Fruit fly (Drosophila melanogaster) whole organism, embryonic: ENCODE measurements around the gene Coq5.
A peak's percentile ranks its signal among the peaks of the same experiment; 100 is the strongest.

Source experiments
- ATbp ChIP-seq: fragments of 200-800 bp; sonication (Bioruptor generic); optimal IDR thresholded peaks from 2 replicates; lab custom pipeline; 2017; ENCODE audit warnings: missing biosample characterization, mild to moderate bottlenecking, missing genetic modification characterization, missing genetic modification reagents
- B-H2 ChIP-seq: fragments of 200-800 bp; sonication (Bioruptor generic); optimal IDR thresholded peaks from 2 replicates; lab custom pipeline; 2018; ENCODE audit warnings: missing biosample characterization, mild to moderate bottlenecking, missing genetic modification characterization
- CG10654 ChIP-seq: fragments of 200-800 bp; sonication (Bioruptor generic); optimal IDR thresholded peaks from 2 replicates; lab custom pipeline; 2016; ENCODE audit warnings: missing biosample characterization, missing genetic modification characterization
- CG11504 ChIP-seq: fragments of 200-800 bp; sonication (Bioruptor generic); optimal IDR thresholded peaks from 3 replicates; lab custom pipeline; 2019; ENCODE audit warnings: missing biosample characterization, mild to moderate bottlenecking, missing genetic modification characterization, moderate library complexity
- CG11723 ChIP-seq: fragments of 200-800 bp; sonication (Bioruptor generic); optimal IDR thresholded peaks from 2 replicates; lab custom pipeline; 2017; ENCODE audit warnings: missing biosample characterization, mild to moderate bottlenecking, missing genetic modification characterization
- CG1233 ChIP-seq: fragments of 200-800 bp; sonication (Bioruptor generic); optimal IDR thresholded peaks from 4 replicates; lab custom pipeline; 2018; ENCODE audit warnings: missing biosample characterization, mild to moderate bottlenecking, missing genetic modification characterization
- CG13296 ChIP-seq: fragments of 200-800 bp; sonication (Bioruptor generic); optimal IDR thresholded peaks from 3 replicates; lab custom pipeline; 2018; ENCODE audit warnings: missing biosample characterization, mild to moderate bottlenecking, missing genetic modification characterization
- CG18476 ChIP-seq: fragments of 200-800 bp; sonication (Bioruptor generic); optimal IDR thresholded peaks from 2 replicates; lab custom pipeline; 2016; ENCODE audit warnings: missing biosample characterization, mild to moderate bottlenecking, missing genetic modification characterization
- CG2712 ChIP-seq: fragments of 200-800 bp; optimal IDR thresholded peaks from 3 replicates; lab custom pipeline; 2019; ENCODE audit warnings: missing biosample characterization, mild to moderate bottlenecking, missing genetic modification characterization, moderate library complexity
- CG3065 ChIP-seq: fragments of 200-800 bp; sonication (Bioruptor generic); optimal IDR thresholded peaks from 2 replicates; lab custom pipeline; 2016; ENCODE audit warnings: missing biosample characterization, missing genetic modification characterization
- CG33557 ChIP-seq: fragments of 200-800 bp; sonication (Bioruptor generic); optimal IDR thresholded peaks from 2 replicates; lab custom pipeline; 2019; ENCODE audit warnings: missing biosample characterization, mild to moderate bottlenecking, missing genetic modification characterization, moderate library complexity
- CG42726 ChIP-seq: fragments of 200-800 bp; sonication (Bioruptor generic); IDR thresholded peaks from 2 replicates; pipeline ENCODE4 v1.3.6; 2022; ENCODE audit warnings: missing biosample characterization, missing genetic modification characterization; ENCODE audit not compliant: partially characterized antibody
- CG4282 ChIP-seq: fragments of 200-800 bp; sonication (Bioruptor generic); optimal IDR thresholded peaks from 2 replicates; lab custom pipeline; 2016; ENCODE audit warnings: missing biosample characterization, missing genetic modification characterization
- CG5953 ChIP-seq: fragments of 200-800 bp; sonication (Bioruptor generic); IDR thresholded peaks from 2 replicates; pipeline ENCODE4 v1.3.6; 2022; ENCODE audit warnings: missing biosample characterization, missing genetic modification characterization
- CG6254 ChIP-seq: fragments of 200-800 bp; sonication (Bioruptor generic); optimal IDR thresholded peaks from 3 replicates; lab custom pipeline; 2017; ENCODE audit warnings: mild to moderate bottlenecking, missing biosample characterization, missing genetic modification reagents, missing genetic modification characterization
- CG7271 ChIP-seq: fragments of 200-800 bp; sonication (Bioruptor generic); optimal IDR thresholded peaks from 2 replicates; lab custom pipeline; 2018; ENCODE audit warnings: missing biosample characterization, mild to moderate bottlenecking, missing genetic modification characterization, moderate library complexity
- CG8359 ChIP-seq: fragments of 200-800 bp; sonication (Bioruptor generic); optimal IDR thresholded peaks from 2 replicates; lab custom pipeline; 2017; ENCODE audit warnings: missing biosample characterization, mild to moderate bottlenecking, missing genetic modification characterization, borderline replicate concordance
- CG8944 ChIP-seq: fragments of 200-800 bp; sonication (Bioruptor generic); optimal IDR thresholded peaks from 3 replicates; lab custom pipeline; 2016; ENCODE audit warnings: missing biosample characterization, missing genetic modification characterization
- CG9876 ChIP-seq: fragments of 200-800 bp; sonication (Bioruptor generic); optimal IDR thresholded peaks from 2 replicates; lab custom pipeline; 2016; ENCODE audit warnings: missing biosample characterization, missing genetic modification characterization
- D ChIP-seq, 2 experiments: fragments of 200-800 bp in 1 of 2; fragments of >200 bp in 1 of 2; sonication (Bioruptor generic) in 1 of 2; optimal IDR thresholded peaks; 2 replicates in 1 of 2; 3 replicates in 1 of 2; lab custom pipeline; 2017; ENCODE audit warnings: mild to moderate bottlenecking in 1 of 2, missing biosample characterization in 1 of 2, missing genetic modification characterization in 1 of 2, missing genetic modification reagents in 1 of 2
- Ets97D ChIP-seq: fragments of 200-800 bp; sonication (Bioruptor generic); optimal IDR thresholded peaks from 3 replicates; lab custom pipeline; 2016; ENCODE audit warnings: missing biosample characterization, missing genetic modification characterization
- HLH4C ChIP-seq: fragments of 200-800 bp; sonication (Bioruptor generic); IDR thresholded peaks from 3 replicates; pipeline ENCODE4 v1.3.6; 2022; ENCODE audit warnings: missing biosample characterization, missing genetic modification characterization; ENCODE audit not compliant: partially characterized antibody
- Hsf ChIP-seq: fragments of 200-800 bp; sonication (Bioruptor generic); optimal IDR thresholded peaks from 3 replicates; lab custom pipeline; 2016; ENCODE audit warnings: missing biosample characterization, missing genetic modification characterization
- Jarid2 ChIP-seq: fragments of 200-800 bp; sonication (Bioruptor generic); optimal IDR thresholded peaks from 3 replicates; lab custom pipeline; 2017; ENCODE audit warnings: mild to moderate bottlenecking, missing biosample characterization, missing genetic modification reagents, missing genetic modification characterization
- Pdp1 ChIP-seq, 2 experiments: fragments of 200-800 bp; sonication (Bioruptor generic); optimal IDR thresholded peaks; 3 replicates each; lab custom pipeline; 2016; ENCODE audit warnings: missing biosample characterization in 2 of 2, missing genetic modification characterization in 2 of 2, mild to moderate bottlenecking in 1 of 2, moderate library complexity in 1 of 2
- Taf1 ChIP-seq: fragments of 200-800 bp; sonication (Bioruptor generic); IDR thresholded peaks from 2 replicates; pipeline ENCODE4 v1.3.6; 2022; ENCODE audit warnings: missing biosample characterization, missing genetic modification characterization
- Vsx1 ChIP-seq: fragments of 200-800 bp; sonication (Bioruptor generic); optimal IDR thresholded peaks from 2 replicates; lab custom pipeline; 2017; ENCODE audit warnings: missing biosample characterization, mild to moderate bottlenecking, missing genetic modification characterization, missing genetic modification reagents
- YL-1 ChIP-seq: fragments of 200-800 bp; sonication (Bioruptor generic); optimal IDR thresholded peaks from 3 replicates; lab custom pipeline; 2017; ENCODE audit warnings: missing biosample characterization, mild to moderate bottlenecking, missing genetic modification characterization
- cad ChIP-seq: fragments of >200 bp; optimal IDR thresholded peaks from 2 replicates; lab custom pipeline; 2017; ENCODE audit warnings: missing biosample characterization, missing genetic modification characterization
- cas ChIP-seq: fragments of 200-800 bp; sonication (Bioruptor generic); IDR thresholded peaks from 2 replicates; pipeline ENCODE4 v1.3.6; 2022; ENCODE audit warnings: missing biosample characterization, missing genetic modification characterization
- crc ChIP-seq: fragments of 200-800 bp; sonication (Bioruptor generic); optimal IDR thresholded peaks from 2 replicates; lab custom pipeline; 2016; ENCODE audit warnings: missing biosample characterization, missing genetic modification characterization
- cwo ChIP-seq: fragments of 200-800 bp; sonication (Bioruptor generic); optimal IDR thresholded peaks from 3 replicates; lab custom pipeline; 2017; ENCODE audit warnings: missing biosample characterization, missing genetic modification characterization, mild to moderate bottlenecking, moderate library complexity, missing genetic modification reagents
- emc ChIP-seq: fragments of 200-800 bp; sonication (Bioruptor generic); optimal IDR thresholded peaks from 2 replicates; lab custom pipeline; 2016; ENCODE audit warnings: missing biosample characterization, missing genetic modification characterization
- eve ChIP-seq, 2 experiments: fragments of >200 bp; optimal IDR thresholded peaks; 2 replicates each; lab custom pipeline; 2017; ENCODE audit warnings: missing biosample characterization in 2 of 2, missing genetic modification characterization in 2 of 2
- ewg ChIP-seq: fragments of 200-800 bp; sonication (Bioruptor generic); optimal IDR thresholded peaks from 3 replicates; lab custom pipeline; 2017; ENCODE audit warnings: mild to moderate bottlenecking, missing biosample characterization, missing genetic modification reagents, missing genetic modification characterization
- exex ChIP-seq: fragments of 200-800 bp; sonication (Bioruptor generic); optimal IDR thresholded peaks from 4 replicates; lab custom pipeline; 2018; ENCODE audit warnings: missing biosample characterization, mild to moderate bottlenecking, missing genetic modification characterization, moderate library complexity
- jing ChIP-seq: fragments of 200-800 bp; sonication (Bioruptor generic); optimal IDR thresholded peaks from 2 replicates; lab custom pipeline; 2018; ENCODE audit warnings: missing biosample characterization, mild to moderate bottlenecking, missing genetic modification characterization
- ken ChIP-seq: fragments of 200-800 bp; sonication (Bioruptor generic); IDR thresholded peaks from 3 replicates; pipeline ENCODE4 v1.3.6; 2022; ENCODE audit warnings: missing biosample characterization, missing genetic modification characterization
- lilli ChIP-seq: fragments of 200-800 bp; sonication (Bioruptor generic); optimal IDR thresholded peaks from 3 replicates; lab custom pipeline; 2016; ENCODE audit warnings: missing biosample characterization, missing genetic modification characterization
- luna ChIP-seq: fragments of 200-800 bp; sonication (Bioruptor generic); optimal IDR thresholded peaks from 2 replicates; lab custom pipeline; 2016; ENCODE audit warnings: missing biosample characterization, missing genetic modification characterization
- otp ChIP-seq: fragments of 200-800 bp; sonication (Bioruptor generic); IDR thresholded peaks from 3 replicates; pipeline ENCODE4, ENCODE4 v1.3.6; 2022; ENCODE audit warnings: missing biosample characterization, missing genetic modification characterization
- pfk ChIP-seq: fragments of 200-800 bp; sonication (Bioruptor generic); optimal IDR thresholded peaks from 2 replicates; lab custom pipeline; 2018; ENCODE audit warnings: missing biosample characterization, mild to moderate bottlenecking, missing genetic modification characterization, moderate library complexity
- pros ChIP-seq: fragments of 200-800 bp; sonication (Bioruptor generic); optimal IDR thresholded peaks from 3 replicates; lab custom pipeline; 2019; ENCODE audit warnings: missing biosample characterization, mild to moderate bottlenecking, missing genetic modification characterization, moderate library complexity
- pzg ChIP-seq: fragments of 200-800 bp; sonication (Bioruptor generic); optimal IDR thresholded peaks from 3 replicates; lab custom pipeline; 2018; ENCODE audit warnings: missing biosample characterization, mild to moderate bottlenecking, missing genetic modification characterization, moderate library complexity
- rib ChIP-seq: fragments of 200-800 bp; sonication (Bioruptor generic); IDR thresholded peaks from 2 replicates; pipeline ENCODE4 v1.3.6; 2022; ENCODE audit warnings: missing biosample characterization, missing genetic modification characterization
- sc ChIP-seq, 3 experiments: fragments of >200 bp in 2 of 3; fragments of 200-800 bp in 1 of 3; sonication (Bioruptor generic) in 1 of 3; optimal IDR thresholded peaks; 2 replicates in 2 of 3; 3 replicates in 1 of 3; lab custom pipeline; 2017; ENCODE audit warnings: mild to moderate bottlenecking in 1 of 3, missing biosample characterization in 1 of 3, missing genetic modification characterization in 1 of 3, missing genetic modification reagents in 1 of 3
- sens ChIP-seq: fragments of 200-800 bp; sonication (Bioruptor generic); peaks from one replicate; lab custom pipeline; 2016; ENCODE audit warnings: missing biosample characterization, missing genetic modification characterization
- sna ChIP-seq: fragments of 200-800 bp; sonication (Bioruptor generic); IDR thresholded peaks from 2 replicates; pipeline ENCODE4 v1.3.6; 2022; ENCODE audit warnings: missing biosample characterization, missing genetic modification characterization; ENCODE audit not compliant: partially characterized antibody
- stwl ChIP-seq: fragments of 200-800 bp; sonication (Bioruptor generic); optimal IDR thresholded peaks from 3 replicates; lab custom pipeline; 2018; ENCODE audit warnings: missing biosample characterization, mild to moderate bottlenecking, missing genetic modification characterization, moderate library complexity
- z ChIP-seq: fragments of 200-800 bp; sonication (Bioruptor generic); IDR thresholded peaks from 3 replicates; pipeline ENCODE4 v1.3.6; 2022; ENCODE audit warnings: missing biosample characterization, missing genetic modification characterization

The Coq5 gene

dm6 chrX:13226478-13226877 lies 32.1 kb upstream of the Coq5 start (continued):
- TF ChIP-seq eve (GFP tag; optimal IDR thresholded peaks at IDR 0.05; lab: Kevin White, UChicago) (no peak), cad (GFP tag; lab: Kevin White, UChicago) (no peak), ATbp (GFP tag; lab: Kevin White, UChicago) (peak; percentile 16), CG11723 (GFP tag; lab: Kevin White, UChicago) (no peak), z (GFP tag; lab: Robert Waterston, UW) (no peak), Jarid2 (no peak), B-H2 (no peak), sens (GFP tag; lab: Kevin White, UChicago) (peak; percentile 83), CG10654 (no peak), CG6254 (GFP tag; lab: Kevin White, UChicago) (no peak), CG33557 (GFP tag; lab: Kevin White, UChicago) (no peak), CG9876 (GFP tag; lab: Kevin White, UChicago) (no peak), HLH4C (GFP tag; lab: Robert Waterston, UW) (no peak), CG42726 (no peak), crc (no peak), cas (no peak), otp (GFP tag; lab: Robert Waterston, UW) (no peak), ewg (no peak), CG4282 (GFP tag; lab: Kevin White, UChicago) (no peak), sna (GFP tag; lab: Robert Waterston, UW) (no peak), D (optimal IDR thresholded peaks at IDR 0.05; lab: Kevin White, UChicago) (no peak), D (GFP tag; optimal IDR thresholded peaks at IDR 0.05; lab: Kevin White, UChicago) (peak; percentile 23), YL-1 (GFP tag; lab: Kevin White, UChicago) (no peak), exex (tag; lab: Kevin White, UChicago) (no peak), Ets97D (GFP tag; lab: Kevin White, UChicago) (no peak), CG1233 (no peak), ken (no peak), CG18476 (GFP tag; lab: Kevin White, UChicago) (no peak), emc (GFP tag; lab: Kevin White, UChicago) (no peak), CG11504 (tag; lab: Kevin White, UChicago) (peak; percentile 73), CG8944 (no peak), pzg (GFP tag; lab: Kevin White, UChicago) (no peak), Hsf (no peak), sc (optimal IDR thresholded peaks at IDR 0.05; lab: Kevin White, UChicago) (no peak), sc (GFP tag; optimal IDR thresholded peaks at IDR 0.05; lab: Kevin White, UChicago) (peak; percentile 20), jing (no peak), CG8359 (no peak), CG2712 (tag; lab: Kevin White, UChicago) (peak; percentile 76), cwo (GFP tag; lab: Kevin White, UChicago) (no peak), stwl (tag; lab: Kevin White, UChicago) (no peak), CG3065 (no peak), rib (no peak), Taf1 (no peak), pfk (GFP tag; lab: Kevin White, UChicago) (no peak), CG13296 (no peak), Pdp1 (GFP tag; optimal IDR thresholded peaks at IDR 0.05; lab: Kevin White, UChicago) (no peak), lilli (GFP tag; lab: Kevin White, UChicago) (no peak), luna (GFP tag; lab: Kevin White, UChicago) (no peak), Vsx1 (no peak), CG5953 (GFP tag; lab: Robert Waterston, UW) (no peak), pros (GFP tag; lab: Kevin White, UChicago) (no peak), CG7271 (tag; lab: Kevin White, UChicago) (no peak)
